Fruit fly (Drosophila melanogaster) whole organism, embryonic: ENCODE results near the gene CG9391.
A peak's percentile ranks its signal among the peaks of the same experiment; 100 is the strongest.

ENCODE experiments used
- Bdp1 ChIP-seq: fragments of 200-800 bp; sonication (Bioruptor generic); optimal IDR thresholded peaks from 3 replicates; lab custom pipeline; 2016; ENCODE audit warnings: missing biosample characterization, missing genetic modification characterization
- BtbVII ChIP-seq: fragments of 200-800 bp; sonication (Bioruptor generic); optimal IDR thresholded peaks from 3 replicates; lab custom pipeline; 2017; ENCODE audit warnings: missing biosample characterization, mild to moderate bottlenecking, missing genetic modification characterization
- CG1024 ChIP-seq: fragments of 200-800 bp; sonication (Bioruptor generic); IDR thresholded peaks from 2 replicates; pipeline ENCODE4 v1.3.6; 2022; ENCODE audit warnings: missing biosample characterization, missing genetic modification characterization
- CG12659 ChIP-seq: fragments of 200-800 bp; sonication (Bioruptor generic); optimal IDR thresholded peaks from 3 replicates; lab custom pipeline; 2017; ENCODE audit warnings: mild to moderate bottlenecking, missing biosample characterization, missing genetic modification reagents, missing genetic modification characterization
- CG13123 ChIP-seq: fragments of 200-800 bp; sonication (Bioruptor generic); optimal IDR thresholded peaks from 2 replicates; lab custom pipeline; 2016; ENCODE audit warnings: missing biosample characterization, missing genetic modification characterization
- CG13287 ChIP-seq: fragments of 200-800 bp; sonication (Bioruptor generic); IDR thresholded peaks from 2 replicates; pipeline ENCODE4 v1.3.6; 2022; ENCODE audit warnings: missing biosample characterization, missing genetic modification characterization; ENCODE audit not compliant: partially characterized antibody
- CG13894 ChIP-seq: fragments of 200-800 bp; sonication (Bioruptor generic); optimal IDR thresholded peaks from 3 replicates; lab custom pipeline; 2018; ENCODE audit warnings: missing biosample characterization, mild to moderate bottlenecking, missing genetic modification characterization, moderate library complexity
- CG14710 ChIP-seq: fragments of 200-800 bp; sonication (Bioruptor generic); optimal IDR thresholded peaks from 3 replicates; lab custom pipeline; 2019; ENCODE audit warnings: missing biosample characterization, mild to moderate bottlenecking, missing genetic modification characterization, moderate library complexity
- CG17568 ChIP-seq: fragments of 200-800 bp; sonication (Bioruptor generic); optimal IDR thresholded peaks from 2 replicates; lab custom pipeline; 2018; ENCODE audit warnings: missing biosample characterization, mild to moderate bottlenecking, missing genetic modification characterization, moderate library complexity
- CG1792 ChIP-seq: fragments of 200-800 bp; sonication (Bioruptor generic); optimal IDR thresholded peaks from 2 replicates; lab custom pipeline; 2016; ENCODE audit warnings: missing biosample characterization, missing genetic modification characterization
- CG18764 ChIP-seq: fragments of 200-800 bp; sonication (Bioruptor generic); optimal IDR thresholded peaks from 3 replicates; lab custom pipeline; 2016; ENCODE audit warnings: missing biosample characterization, missing genetic modification characterization
- CG30431 ChIP-seq: fragments of 200-800 bp; sonication (Bioruptor generic); optimal IDR thresholded peaks from 2 replicates; lab custom pipeline; 2017; ENCODE audit warnings: missing biosample characterization, missing genetic modification characterization
- CG31224 ChIP-seq: fragments of 200-800 bp; sonication (Bioruptor generic); IDR thresholded peaks from 2 replicates; pipeline ENCODE4 v1.3.6; 2022; ENCODE audit warnings: missing biosample characterization, missing genetic modification characterization
- CG31441 ChIP-seq: fragments of 200-800 bp; sonication (Bioruptor generic); IDR thresholded peaks from 2 replicates; pipeline ENCODE4 v1.3.6; 2022; ENCODE audit warnings: missing biosample characterization, missing genetic modification characterization
- CG3407 ChIP-seq: fragments of 200-800 bp; sonication (Bioruptor generic); optimal IDR thresholded peaks from 2 replicates; lab custom pipeline; 2018; ENCODE audit warnings: missing biosample characterization, mild to moderate bottlenecking, missing genetic modification characterization
- CG4360 ChIP-seq: fragments of 200-800 bp; sonication (Bioruptor generic); IDR thresholded peaks from 2 replicates; pipeline ENCODE4 v1.3.6; 2022; ENCODE audit warnings: missing biosample characterization, missing genetic modification characterization
- CG6272 ChIP-seq: fragments of 200-800 bp; sonication (Bioruptor generic); IDR thresholded peaks from 2 replicates; pipeline ENCODE4 v1.3.6; 2022; ENCODE audit warnings: missing biosample characterization, missing genetic modification characterization
- CG6813 ChIP-seq: fragments of 200-800 bp; sonication (Bioruptor generic); optimal IDR thresholded peaks from 2 replicates; lab custom pipeline; 2017; ENCODE audit warnings: missing biosample characterization, missing genetic modification characterization, mild to moderate bottlenecking, moderate library complexity, missing genetic modification reagents
- CG9932 ChIP-seq: fragments of 200-800 bp; sonication (Bioruptor generic); IDR thresholded peaks from 2 replicates; pipeline ENCODE4 v1.3.6; 2022; ENCODE audit warnings: missing biosample characterization, missing genetic modification characterization
- CkIIα-i1 ChIP-seq: fragments of 200-800 bp; sonication (Bioruptor generic); IDR thresholded peaks from 2 replicates; pipeline ENCODE4 v1.3.6; 2022; ENCODE audit warnings: missing biosample characterization, missing genetic modification characterization
- CrebB ChIP-seq: fragments of 200-800 bp; sonication (Bioruptor generic); optimal IDR thresholded peaks from 3 replicates; lab custom pipeline; 2018; ENCODE audit warnings: missing biosample characterization, mild to moderate bottlenecking, missing genetic modification characterization
- Dll ChIP-seq: fragments of 200-800 bp; sonication (Bioruptor generic); IDR thresholded peaks from 4 replicates; pipeline ENCODE4 v1.3.6; 2022; ENCODE audit warnings: missing biosample characterization, missing genetic modification characterization; ENCODE audit not compliant: partially characterized antibody
- Dp ChIP-seq: fragments of 200-800 bp; sonication (Bioruptor generic); optimal IDR thresholded peaks from 2 replicates; lab custom pipeline; 2018; ENCODE audit warnings: missing biosample characterization, mild to moderate bottlenecking, missing genetic modification characterization, moderate library complexity
- Eip74EF ChIP-seq, 2 experiments: fragments of 200-800 bp in 1 of 2; fragments of >200 bp in 1 of 2; sonication (Bioruptor generic) in 1 of 2; optimal IDR thresholded peaks; 2 replicates each; lab custom pipeline; 2017 to 2019; ENCODE audit warnings: missing biosample characterization in 2 of 2, missing genetic modification characterization in 2 of 2, mild to moderate bottlenecking in 1 of 2, moderate library complexity in 1 of 2
- Elba2 ChIP-seq: fragments of 200-800 bp; sonication (Bioruptor generic); optimal IDR thresholded peaks from 3 replicates; lab custom pipeline; 2016; ENCODE audit warnings: missing biosample characterization, missing genetic modification characterization
- Fer2 ChIP-seq: fragments of 200-800 bp; sonication (Bioruptor generic); optimal IDR thresholded peaks from 2 replicates; lab custom pipeline; 2018; ENCODE audit warnings: missing biosample characterization, mild to moderate bottlenecking, missing genetic modification characterization, moderate library complexity
- HLH3B ChIP-seq: fragments of 200-800 bp; sonication (Bioruptor generic); IDR thresholded peaks from 2 replicates; pipeline ENCODE4 v1.3.6; 2022; ENCODE audit warnings: missing biosample characterization, missing genetic modification characterization
- Kr ChIP-seq: fragments of 200-800 bp; sonication (Bioruptor generic); optimal IDR thresholded peaks from 2 replicates; lab custom pipeline; 2017; ENCODE audit warnings: missing biosample characterization, mild to moderate bottlenecking, missing genetic modification characterization
- MBD-R2 ChIP-seq: fragments of 200-800 bp; sonication (Bioruptor generic); IDR thresholded peaks from 2 replicates; pipeline ENCODE4 v1.3.6; 2022; ENCODE audit warnings: missing biosample characterization, missing genetic modification characterization
- Nf-YB ChIP-seq: fragments of 200-800 bp; sonication (Bioruptor generic); optimal IDR thresholded peaks from 3 replicates; lab custom pipeline; 2019; ENCODE audit warnings: missing biosample characterization, mild to moderate bottlenecking, missing genetic modification characterization, moderate library complexity
- Nf-YC ChIP-seq: fragments of 200-800 bp; optimal IDR thresholded peaks from 3 replicates; lab custom pipeline; 2019; ENCODE audit warnings: missing biosample characterization, mild to moderate bottlenecking, missing genetic modification characterization, moderate library complexity
- Opbp ChIP-seq: fragments of 200-800 bp; sonication (Bioruptor generic); IDR thresholded peaks from 3 replicates; pipeline ENCODE4 v1.3.6; 2022; ENCODE audit warnings: missing biosample characterization, missing genetic modification characterization; ENCODE audit not compliant: partially characterized antibody
- Pdp1 ChIP-seq, 2 experiments: fragments of 200-800 bp; sonication (Bioruptor generic); optimal IDR thresholded peaks; 3 replicates each; lab custom pipeline; 2016; ENCODE audit warnings: missing biosample characterization in 2 of 2, missing genetic modification characterization in 2 of 2, mild to moderate bottlenecking in 1 of 2, moderate library complexity in 1 of 2
- Ptx1 ChIP-seq: fragments of 200-800 bp; sonication (Bioruptor generic); IDR thresholded peaks from 2 replicates; pipeline ENCODE4 v1.3.6; 2022; ENCODE audit warnings: missing biosample characterization, missing genetic modification characterization
- Trl ChIP-seq, 3 experiments: fragments of >200 bp in 2 of 3; fragments of 200-800 bp in 1 of 3; sonication (Bioruptor generic) in 1 of 3; optimal IDR thresholded peaks; 2 replicates in 1 of 3; 3 replicates in 2 of 3; lab custom pipeline; 2016 to 2017; ENCODE audit warnings: missing biosample characterization in 1 of 3, missing genetic modification characterization in 1 of 3
- YL-1 ChIP-seq: fragments of 200-800 bp; sonication (Bioruptor generic); optimal IDR thresholded peaks from 3 replicates; lab custom pipeline; 2017; ENCODE audit warnings: missing biosample characterization, mild to moderate bottlenecking, missing genetic modification characterization
- ase ChIP-seq: fragments of 200-800 bp; sonication (Bioruptor generic); IDR thresholded peaks from 3 replicates; pipeline ENCODE4 v1.3.6; 2022; ENCODE audit warnings: missing biosample characterization, missing genetic modification characterization
- ewg ChIP-seq: fragments of 200-800 bp; sonication (Bioruptor generic); optimal IDR thresholded peaks from 3 replicates; lab custom pipeline; 2017; ENCODE audit warnings: mild to moderate bottlenecking, missing biosample characterization, missing genetic modification reagents, missing genetic modification characterization
- exex ChIP-seq: fragments of 200-800 bp; sonication (Bioruptor generic); optimal IDR thresholded peaks from 4 replicates; lab custom pipeline; 2018; ENCODE audit warnings: missing biosample characterization, mild to moderate bottlenecking, missing genetic modification characterization, moderate library complexity
- hb ChIP-seq: fragments of 200-800 bp; sonication (Bioruptor generic); IDR thresholded peaks from 3 replicates; pipeline ENCODE4 v1.3.6; 2022; ENCODE audit warnings: missing biosample characterization, missing genetic modification characterization; ENCODE audit not compliant: partially characterized antibody
- jumu ChIP-seq: fragments of 200-800 bp; sonication (Bioruptor generic); optimal IDR thresholded peaks from 3 replicates; lab custom pipeline; 2016; ENCODE audit warnings: missing biosample characterization, missing genetic modification characterization
- kni ChIP-seq: fragments of 200-800 bp; sonication (Bioruptor generic); optimal IDR thresholded peaks from 3 replicates; lab custom pipeline; 2017; ENCODE audit warnings: mild to moderate bottlenecking, missing biosample characterization, missing genetic modification reagents, missing genetic modification characterization
- pzg ChIP-seq: fragments of 200-800 bp; sonication (Bioruptor generic); optimal IDR thresholded peaks from 3 replicates; lab custom pipeline; 2018; ENCODE audit warnings: missing biosample characterization, mild to moderate bottlenecking, missing genetic modification characterization, moderate library complexity
- sens ChIP-seq: fragments of 200-800 bp; sonication (Bioruptor generic); peaks from one replicate; lab custom pipeline; 2016; ENCODE audit warnings: missing biosample characterization, missing genetic modification characterization
- slou ChIP-seq: fragments of 200-800 bp; sonication (Bioruptor generic); optimal IDR thresholded peaks from 3 replicates; lab custom pipeline; 2016; ENCODE audit warnings: missing biosample characterization, missing genetic modification characterization
- stwl ChIP-seq: fragments of 200-800 bp; sonication (Bioruptor generic); optimal IDR thresholded peaks from 3 replicates; lab custom pipeline; 2018; ENCODE audit warnings: missing biosample characterization, mild to moderate bottlenecking, missing genetic modification characterization, moderate library complexity
- tin ChIP-seq: fragments of 200-800 bp; sonication (Bioruptor generic); optimal IDR thresholded peaks from 3 replicates; lab custom pipeline; 2016; ENCODE audit warnings: missing biosample characterization, missing genetic modification characterization
- tio ChIP-seq: fragments of 200-800 bp; sonication (Bioruptor generic); optimal IDR thresholded peaks from 2 replicates; lab custom pipeline; 2017; ENCODE audit warnings: missing biosample characterization, missing genetic modification characterization, inconsistent platforms
- wor ChIP-seq: fragments of 200-800 bp; sonication (Bioruptor generic); IDR thresholded peaks from 2 replicates; pipeline ENCODE4 v1.3.6; 2022; ENCODE audit warnings: missing biosample characterization, missing genetic modification characterization
- yki ChIP-seq: fragments of >200 bp; optimal IDR thresholded peaks from 3 replicates; lab custom pipeline; 2018

The CG9391 gene

dm6 chr3L:21267862-21268385 is at the start of gene CG9391:
Gene CG9391 (minus strand): TSS chr3L:21268335.
- TF ChIP-seq Nf-YC: peak; percentile 70
- no peak for TF ChIP-seq jumu (GFP tag; lab: Kevin White, UChicago)
- TF ChIP-seq Bdp1 (GFP tag; lab: Kevin White, UChicago): no peak
- no peak for TF ChIP-seq CG31224 (GFP tag; lab: Robert Waterston, UW)
- TF ChIP-seq stwl (tag; lab: Kevin White, UChicago): peak; percentile 51
- TF ChIP-seq Eip74EF (GFP tag; optimal IDR thresholded peaks at IDR 0.05; lab: Kevin White, UChicago): peak in 1 of 2 experiments; percentile 61
- TF ChIP-seq exex (tag; lab: Kevin White, UChicago): no peak
- TF ChIP-seq CG12659 (GFP tag; lab: Kevin White, UChicago): peak; percentile 4
- TF ChIP-seq Kr: no peak
- TF ChIP-seq CG17568 (GFP tag; lab: Kevin White, UChicago): no peak
- peak; percentile 7; the same call in 1 of the 2 replicates for TF ChIP-seq CG13287
- peak; percentile 36 for TF ChIP-seq Dp (GFP tag; lab: Kevin White, UChicago)
- no peak for TF ChIP-seq ase
- no peak for TF ChIP-seq Fer2 (tag; lab: Kevin White, UChicago)
- no peak for TF ChIP-seq CG4360
- TF ChIP-seq Trl (optimal IDR thresholded peaks at IDR 0.05; lab: Kevin White, UChicago): no peak
- no peak for TF ChIP-seq Trl (GFP tag; optimal IDR thresholded peaks at IDR 0.05; lab: Kevin White, UChicago)
- no peak for TF ChIP-seq CG6272 (GFP tag; lab: Robert Waterston, UW)
- TF ChIP-seq BtbVII: no peak
- TF ChIP-seq HLH3B (GFP tag; lab: Robert Waterston, UW): no peak
- peak; percentile 33 for TF ChIP-seq pzg (GFP tag; lab: Kevin White, UChicago)
- TF ChIP-seq tin (GFP tag; lab: Kevin White, UChicago): no peak
- no peak for TF ChIP-seq Opbp (GFP tag; lab: Robert Waterston, UW)
- no peak for TF ChIP-seq CG1792
- no peak for TF ChIP-seq wor
- TF ChIP-seq Elba2 (GFP tag; lab: Kevin White, UChicago): peak; percentile 40
- TF ChIP-seq CG14710: no peak
- no peak for TF ChIP-seq CG31441 (GFP tag; lab: Robert Waterston, UW)
- peak; percentile 41 for TF ChIP-seq sens (GFP tag; lab: Kevin White, UChicago)
- no peak for TF ChIP-seq tio (GFP tag; lab: Kevin White, UChicago)
- peak; percentile 23 for TF ChIP-seq Nf-YB (GFP tag; lab: Kevin White, UChicago)
- no peak for TF ChIP-seq CG30431 (GFP tag; lab: Kevin White, UChicago)
- no peak for TF ChIP-seq CG13123 (GFP tag; lab: Kevin White, UChicago)
- TF ChIP-seq CG1024 (GFP tag; lab: Robert Waterston, UW): no peak
- TF ChIP-seq slou (GFP tag; lab: Kevin White, UChicago): no peak
- no peak for TF ChIP-seq CG9932 (GFP tag; lab: Robert Waterston, UW)
- no peak for TF ChIP-seq CG3407
- no peak for TF ChIP-seq CG6813 (GFP tag; lab: Kevin White, UChicago)
- TF ChIP-seq Ptx1 (GFP tag; lab: Robert Waterston, UW): no peak
- TF ChIP-seq CrebB (tag; lab: Kevin White, UChicago): no peak
- TF ChIP-seq MBD-R2 (GFP tag; lab: Robert Waterston, UW): peak; percentile 66
- TF ChIP-seq hb (GFP tag; lab: Robert Waterston, UW): no peak
- TF ChIP-seq CG18764: no peak
- 0 out of 4 replicates have a peak, but pooled peaks have one; percentile 14 for TF ChIP-seq Dll
- no peak for TF ChIP-seq CG13894 (tag; lab: Kevin White, UChicago)
- no peak for TF ChIP-seq kni (GFP tag; lab: Kevin White, UChicago)
- TF ChIP-seq Pdp1 (GFP tag; optimal IDR thresholded peaks at IDR 0.05; lab: Kevin White, UChicago): peak in 1 of 2 experiments; percentile 68
- TF ChIP-seq YL-1 (GFP tag; lab: Kevin White, UChicago): no peak
- TF ChIP-seq CkIIα-i1 (GFP tag; lab: Robert Waterston, UW): no peak
- no peak for TF ChIP-seq ewg (GFP tag; lab: Kevin White, UChicago)
- no peak for TF ChIP-seq yki (lab: Kevin White, UChicago)
